Worm (Caenorhabditis elegans) whole organism, early embryonic: ENCODE results near the gene C49C8.6.

Source experiments
- B0310.2 ChIP-seq: sonication (generic microtip); optimal IDR thresholded peaks from 2 replicates; lab custom pipeline; 2016; ENCODE audit warnings: mild to moderate bottlenecking, missing genetic modification characterization, missing compliant biosample characterization
- aly-1 ChIP-seq: sonication (generic microtip); optimal IDR thresholded peaks from 2 replicates; lab custom pipeline; 2016; ENCODE audit warnings: missing genetic modification characterization, missing compliant biosample characterization
- ama-1 ChIP-seq: fragments of 150-350 bp; optimal IDR thresholded peaks from 2 replicates; lab custom pipeline; 2014
- ceh-13 ChIP-seq: fragments of 200-800 bp; sonication (Bioruptor generic); optimal IDR thresholded peaks from 2 replicates; lab custom pipeline; 2018; ENCODE audit warnings: mild to moderate bottlenecking, missing genetic modification characterization, missing compliant biosample characterization
- flt-1 ChIP-seq: fragments of 200-800 bp; sonication (Bioruptor generic); IDR thresholded peaks from 2 replicates; pipeline ENCODE4 v1.3.6; 2022; ENCODE audit warnings: missing genetic modification characterization, missing compliant biosample characterization
- hmg-4 ChIP-seq: fragments of 200-800 bp; sonication (Bioruptor generic); optimal IDR thresholded peaks from 2 replicates; lab custom pipeline; 2018; ENCODE audit warnings: mild to moderate bottlenecking, missing genetic modification characterization, missing compliant biosample characterization
- hnd-1 ChIP-seq: sonication (generic microtip); optimal IDR thresholded peaks from 2 replicates; lab custom pipeline; 2016; ENCODE audit warnings: missing genetic modification characterization, missing compliant biosample characterization
- pes-1 ChIP-seq: fragments of 200-800 bp; sonication (Bioruptor generic); IDR thresholded peaks from 2 replicates; pipeline ENCODE4 v1.3.6; 2022; ENCODE audit warnings: missing genetic modification reagents, missing genetic modification characterization, missing compliant biosample characterization
- sea-1 ChIP-seq: fragments of 200-800 bp; sonication (Bioruptor generic); conservative IDR thresholded peaks from 2 replicates; pipeline ENCODE4 v1.3.6; 2022; ENCODE audit warnings: missing genetic modification characterization, missing compliant biosample characterization
- tbx-11 ChIP-seq: fragments of 200-800 bp; sonication (Bioruptor generic); IDR thresholded peaks from 2 replicates; pipeline ENCODE4 v1.3.6; 2022; ENCODE audit warnings: missing genetic modification characterization, missing compliant biosample characterization
- tbx-37 ChIP-seq: fragments of 200-800 bp; sonication (Bioruptor generic); conservative IDR thresholded peaks from 2 replicates; pipeline ENCODE4 v1.3.6; 2022; ENCODE audit warnings: missing genetic modification reagents, missing genetic modification characterization, missing compliant biosample characterization
- tra-4 ChIP-seq: sonication (generic microtip); optimal IDR thresholded peaks from 2 replicates; lab custom pipeline; 2017; ENCODE audit warnings: missing genetic modification characterization, missing compliant biosample characterization

DNA sequence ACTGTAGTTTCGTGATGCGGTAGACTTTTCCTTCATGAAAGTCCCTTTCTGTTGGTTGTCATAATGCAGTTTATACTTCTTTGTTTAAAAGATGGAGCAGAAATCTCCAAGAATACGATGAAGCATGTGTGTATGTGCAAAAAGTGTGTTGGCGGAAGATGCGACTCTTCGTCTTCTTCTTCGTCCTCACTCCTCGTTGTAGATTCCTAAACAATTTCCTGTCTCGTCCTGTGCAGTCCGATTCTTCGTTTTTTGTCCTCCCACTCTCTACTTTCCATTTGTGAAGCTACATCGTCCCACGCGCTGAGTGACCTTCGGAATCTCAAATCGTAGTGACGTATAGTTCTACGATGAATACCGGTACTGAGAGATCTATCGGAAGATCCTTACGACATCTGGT, 29.8 kb downstream of the C49C8.6 start:
- TF ChIP-seq hmg-4 (GFP tag; lab: Kevin White, UChicago) (no peak), B0310.2 (tag; lab: Kevin White, UChicago) (no peak), aly-1 (tag; lab: Kevin White, UChicago) (no peak), ama-1 (lab: Kevin White, UChicago) (no peak), tbx-37 (GFP tag; lab: Robert Waterston, UW) (no peak), sea-1 (no peak), hnd-1 (tag; lab: Kevin White, UChicago) (no peak), tbx-11 (GFP tag; lab: Robert Waterston, UW) (no peak), tra-4 (tag; lab: Kevin White, UChicago) (no peak), pes-1 (GFP tag; lab: Robert Waterston, UW) (no peak), flt-1 (no peak), ceh-13 (no peak)
